Worm (Caenorhabditis elegans): ENCODE measurements around the gene cpg-4.

The cpg-4 gene

ce11 chrV:5955627-5956026 is 40.6 kb upstream of the cpg-4 start:
- TF ChIP-seq ceh-82 (tag; optimal IDR thresholded peaks at IDR 0.05) (no peak), ZK546.5 (tag; optimal IDR thresholded peaks at IDR 0.05) (no peak), nhr-23 (tag; optimal IDR thresholded peaks at IDR 0.05) (no peak), elt-3 (tag; optimal IDR thresholded peaks at IDR 0.05) (no peak), C34F6.9 (tag; optimal IDR thresholded peaks at IDR 0.05) (no peak), Y55F3AM.14 (GFP tag; optimal IDR thresholded peaks at IDR 0.05) (no peak), mbf-1 (tag; optimal IDR thresholded peaks at IDR 0.05) (no peak), nhr-10 (tag; optimal IDR thresholded peaks at IDR 0.05) (no peak), blmp-1 (tag; optimal IDR thresholded peaks at IDR 0.05; ENCODE audit: insufficient read depth) (no peak), nhr-237 (tag; optimal IDR thresholded peaks at IDR 0.05) (no peak), sma-3 (GFP tag; optimal IDR thresholded peaks at IDR 0.05) (no peak), nhr-12 (tag; optimal IDR thresholded peaks at IDR 0.05) (no peak), F13H6.1 (tag; optimal IDR thresholded peaks at IDR 0.05) (no peak), nhr-25 (tag; optimal IDR thresholded peaks at IDR 0.05) (no peak), crh-2 (tag; optimal IDR thresholded peaks at IDR 0.05) (no peak), ztf-1 (GFP tag; conservative IDR thresholded peaks at IDR 0.05) (no peak), lin-39 (tag; optimal IDR thresholded peaks at IDR 0.05) (no peak), nhr-6 (tag; optimal IDR thresholded peaks at IDR 0.05) (no peak)

ce11 chrV:5961516-5961915 is 34.7 kb upstream of the cpg-4 start, which contains the start of gene mcp-1:
Gene mcp-1 (plus strand): TSS chrV:5961807.
- TF ChIP-seq crh-2 (tag; optimal IDR thresholded peaks at IDR 0.05) (no peak), nhr-21 (tag; optimal IDR thresholded peaks at IDR 0.05) (no peak), F13H6.1 (tag; optimal IDR thresholded peaks at IDR 0.05) (peak; percentile 5), zag-1 (tag; optimal IDR thresholded peaks at IDR 0.05) (peak; percentile 14), Y55F3AM.14 (GFP tag; optimal IDR thresholded peaks at IDR 0.05) (no peak), unc-55 (GFP tag; optimal IDR thresholded peaks at IDR 0.05) (no peak), skn-1 (tag; optimal IDR thresholded peaks at IDR 0.05) (no peak), R02D3.7 (tag; optimal IDR thresholded peaks at IDR 0.05) (no peak), C34F6.9 (tag; optimal IDR thresholded peaks at IDR 0.05) (peak; percentile 32), unc-62 (GFP tag; optimal IDR thresholded peaks at IDR 0.05) (no peak), snpc-4 (tag; optimal IDR thresholded peaks at IDR 0.05) (no peak), nhr-77 (tag; optimal IDR thresholded peaks at IDR 0.05) (no peak), sma-9 (GFP tag; optimal IDR thresholded peaks at IDR 0.05) (peak; percentile 27), sma-9 (tag; optimal IDR thresholded peaks at IDR 0.05) (no peak), blmp-1 (tag; optimal IDR thresholded peaks at IDR 0.05; ENCODE audit: insufficient read depth) (no peak), nhr-129 (tag; optimal IDR thresholded peaks at IDR 0.05) (peak; percentile 24), dmd-4 (tag; optimal IDR thresholded peaks at IDR 0.05) (no peak)

- TF ChIP-seq lsy-2 (tag; optimal IDR thresholded peaks at IDR 0.05) = no peak
- no peak for TF ChIP-seq sem-4 (tag; optimal IDR thresholded peaks at IDR 0.05)
- TF ChIP-seq alr-1 (tag; optimal IDR thresholded peaks at IDR 0.05) = no peak
- TF ChIP-seq lin-13 (GFP tag; optimal IDR thresholded peaks at IDR 0.05) = no peak
- TF ChIP-seq elt-1 (tag; optimal IDR thresholded peaks at IDR 0.05) = no peak
- no peak for TF ChIP-seq unc-62 (GFP tag; optimal IDR thresholded peaks at IDR 0.05)
- no peak for TF ChIP-seq ztf-1 (GFP tag; conservative IDR thresholded peaks at IDR 0.05)
- TF ChIP-seq gmeb-1 (tag; optimal IDR thresholded peaks at IDR 0.05) = no peak
- no peak for TF ChIP-seq mbf-1 (tag; optimal IDR thresholded peaks at IDR 0.05)
- no peak for TF ChIP-seq ztf-11 (tag; optimal IDR thresholded peaks at IDR 0.05)
- TF ChIP-seq snpc-4 (tag; optimal IDR thresholded peaks at IDR 0.05) = no peak
- TF ChIP-seq egl-27 (tag; optimal IDR thresholded peaks at IDR 0.05) = no peak
- TF ChIP-seq nhr-21 (tag; optimal IDR thresholded peaks at IDR 0.05) = no peak
- no peak for TF ChIP-seq nhr-11 (tag; optimal IDR thresholded peaks at IDR 0.05)
- TF ChIP-seq zag-1 (tag; optimal IDR thresholded peaks at IDR 0.05) = no peak
- TF ChIP-seq fos-1 (tag; optimal IDR thresholded peaks at IDR 0.05) = no peak
- no peak for TF ChIP-seq nhr-23 (tag; optimal IDR thresholded peaks at IDR 0.05)
- TF ChIP-seq aly-2 (tag; optimal IDR thresholded peaks at IDR 0.05) = no peak
Observed at ce11 chrV:5963092-5963491, 33.1 kb upstream of the cpg-4 start.

Data from whole organism, L2 larva.